Worm (Caenorhabditis elegans) whole organism, L1 larva: Measurements from ENCODE around the gene ZC13.10.

Experiments
- C16A3.4 ChIP-seq: fragments of 150-350 bp; optimal IDR thresholded peaks from 2 replicates; lab custom pipeline; 2014; ENCODE audit warnings: missing biosample characterization, missing genetic modification characterization
- F16B12.6 ChIP-seq: fragments of 150-350 bp; optimal IDR thresholded peaks from 2 replicates; lab custom pipeline; 2014; ENCODE audit warnings: missing biosample characterization, missing genetic modification characterization
- Y116A8C.19 ChIP-seq: sonication (generic microtip); optimal IDR thresholded peaks from 2 replicates; lab custom pipeline; 2016; ENCODE audit warnings: missing compliant biosample characterization, missing genetic modification characterization, borderline replicate concordance
- ceh-82 ChIP-seq, 3 experiments: fragments of 150-350 bp in 1 of 3; sonication (generic microtip) in 2 of 3; optimal IDR thresholded peaks; 2 replicates each; lab custom pipeline; 2014 to 2017; ENCODE audit warnings: missing biosample characterization in 3 of 3, missing genetic modification characterization in 3 of 3
- ceh-88 ChIP-seq: fragments of 200-800 bp; sonication (Bioruptor generic); IDR thresholded peaks from 2 replicates; pipeline ENCODE4 v1.3.6; 2022; ENCODE audit warnings: missing genetic modification characterization, missing compliant biosample characterization
- dpl-1 ChIP-seq, 3 experiments: fragments of 150-350 bp in 2 of 3; sonication (generic microtip) in 1 of 3; optimal IDR thresholded peaks; 2 replicates each; lab custom pipeline; 2014 to 2017; ENCODE audit warnings: missing biosample characterization in 3 of 3, missing genetic modification characterization in 3 of 3, missing genetic modification reagents in 3 of 3
- efl-1 ChIP-seq, 4 experiments: fragments of 150-350 bp; optimal IDR thresholded peaks in 3 of 4; peaks in 1 of 4; 1 replicate in 1 of 4; 2 replicates in 3 of 4; lab custom pipeline; 2014; ENCODE audit warnings: missing biosample characterization in 2 of 4, missing genetic modification characterization in 2 of 4, missing genetic modification reagents in 2 of 4
- egl-13 ChIP-seq: sonication (generic microtip); optimal IDR thresholded peaks from 2 replicates; lab custom pipeline; 2016; ENCODE audit warnings: missing genotype, missing genetic modification reagents, missing genetic modification characterization, missing compliant biosample characterization
- elt-2 ChIP-seq: sonication (generic microtip); optimal IDR thresholded peaks from 2 replicates; lab custom pipeline; 2016; ENCODE audit warnings: missing genetic modification characterization, mild to moderate bottlenecking, inconsistent platforms, missing compliant biosample characterization, missing genetic modification reagents
- elt-3 ChIP-seq, 6 experiments: fragments of 150-350 bp in 1 of 6; sonication (generic microtip); optimal IDR thresholded peaks; 2 replicates each; lab custom pipeline; 2017 to 2018; ENCODE audit warnings: missing biosample characterization in 6 of 6, missing genetic modification characterization in 6 of 6, inconsistent platforms in 1 of 6
- ets-5 ChIP-seq: fragments of 200-800 bp; sonication (Bioruptor generic); IDR thresholded peaks from 2 replicates; pipeline ENCODE4 v1.3.6; 2022; ENCODE audit warnings: missing genetic modification characterization, missing compliant biosample characterization
- fkh-10 ChIP-seq: sonication (generic microtip); optimal IDR thresholded peaks from 2 replicates; lab custom pipeline; 2017; ENCODE audit warnings: missing biosample characterization, missing genetic modification reagents, missing genetic modification characterization
- fkh-8 ChIP-seq: sonication (generic microtip); optimal IDR thresholded peaks from 2 replicates; lab custom pipeline; 2016; ENCODE audit warnings: mild to moderate bottlenecking, missing genetic modification characterization, missing compliant biosample characterization
- grh-1 ChIP-seq: fragments of 200-800 bp; sonication (Bioruptor generic); IDR thresholded peaks from 2 replicates; pipeline ENCODE4 v1.3.6; 2022; ENCODE audit warnings: missing genetic modification reagents, missing genetic modification characterization, missing compliant biosample characterization
- hlh-17 ChIP-seq: fragments of 200-800 bp; sonication (Bioruptor generic); optimal IDR thresholded peaks from 2 replicates; lab custom pipeline; 2018; ENCODE audit warnings: missing genetic modification characterization, mild to moderate bottlenecking, missing compliant biosample characterization, moderate library complexity, borderline replicate concordance
- hlh-4 ChIP-seq: sonication (generic microtip); optimal IDR thresholded peaks from 2 replicates; lab custom pipeline; 2016; ENCODE audit warnings: mild to moderate bottlenecking, missing genetic modification characterization, missing compliant biosample characterization
- isw-1 ChIP-seq: fragments of 200-800 bp; sonication (Bioruptor generic); IDR thresholded peaks from 2 replicates; pipeline ENCODE4 v1.3.6; 2022; ENCODE audit warnings: missing genetic modification characterization, missing compliant biosample characterization
- lin-14 ChIP-seq: fragments of 200-800 bp; sonication (Bioruptor generic); optimal IDR thresholded peaks from 2 replicates; lab custom pipeline; 2018; ENCODE audit warnings: mild to moderate bottlenecking, missing genetic modification characterization, moderate library complexity, missing compliant biosample characterization
- lin-35 ChIP-seq, 2 experiments: fragments of 150-350 bp; optimal IDR thresholded peaks; 2 replicates each; lab custom pipeline; 2014; ENCODE audit warnings: missing biosample characterization in 2 of 2, missing genetic modification characterization in 2 of 2, missing genetic modification reagents in 2 of 2
- lsy-2 ChIP-seq, 2 experiments: fragments of 150-350 bp; optimal IDR thresholded peaks; 2 replicates each; lab custom pipeline; 2014; ENCODE audit warnings: missing biosample characterization in 2 of 2, missing genetic modification characterization in 2 of 2
- mdl-1 ChIP-seq, 2 experiments: fragments of 150-350 bp; optimal IDR thresholded peaks; 2 replicates each; lab custom pipeline; 2014 to 2017; ENCODE audit warnings: missing biosample characterization in 2 of 2, missing genetic modification characterization in 2 of 2, inconsistent platforms in 1 of 2
- mep-1 ChIP-seq: fragments of 150-350 bp; optimal IDR thresholded peaks from 2 replicates; lab custom pipeline; 2014; ENCODE audit warnings: missing biosample characterization, missing genetic modification characterization
- nhr-20 ChIP-seq: sonication (generic microtip); optimal IDR thresholded peaks from 2 replicates; lab custom pipeline; 2016; ENCODE audit warnings: mild to moderate bottlenecking, missing genetic modification characterization, missing compliant biosample characterization
- nhr-28 ChIP-seq: fragments of 150-350 bp; optimal IDR thresholded peaks from 2 replicates; lab custom pipeline; 2014; ENCODE audit warnings: missing biosample characterization, missing genetic modification characterization
- nhr-47 ChIP-seq: sonication (generic microtip); optimal IDR thresholded peaks from 2 replicates; lab custom pipeline; 2016; ENCODE audit warnings: mild to moderate bottlenecking, missing genetic modification characterization, moderate library complexity, missing compliant biosample characterization
- nhr-71 ChIP-seq: sonication (generic microtip); optimal IDR thresholded peaks from 2 replicates; lab custom pipeline; 2016; ENCODE audit warnings: mild to moderate bottlenecking, missing genetic modification characterization, moderate library complexity, missing compliant biosample characterization
- nhr-84 ChIP-seq: sonication (generic microtip); optimal IDR thresholded peaks from 2 replicates; lab custom pipeline; 2017; ENCODE audit warnings: missing biosample characterization, missing genetic modification characterization
- nhr-90 ChIP-seq: sonication (generic microtip); optimal IDR thresholded peaks from 2 replicates; lab custom pipeline; 2016; ENCODE audit warnings: mild to moderate bottlenecking, missing genetic modification characterization, missing compliant biosample characterization; ENCODE audit not compliant: poor library complexity
- pax-3 ChIP-seq: fragments of 200-800 bp; sonication (Bioruptor generic); optimal IDR thresholded peaks from 2 replicates; lab custom pipeline; 2018; ENCODE audit warnings: mild to moderate bottlenecking, missing genetic modification characterization, moderate library complexity, missing compliant biosample characterization
- rnt-1 ChIP-seq: sonication (generic microtip); optimal IDR thresholded peaks from 2 replicates; lab custom pipeline; 2016; ENCODE audit warnings: mild to moderate bottlenecking, missing genetic modification characterization, moderate library complexity, missing compliant biosample characterization
- skn-1 ChIP-seq: fragments of 150-350 bp; optimal IDR thresholded peaks from 2 replicates; lab custom pipeline; 2014; ENCODE audit warnings: missing biosample characterization, missing genetic modification characterization
- snpc-4 ChIP-seq: fragments of 150-350 bp; optimal IDR thresholded peaks from 2 replicates; lab custom pipeline; 2014; ENCODE audit warnings: missing biosample characterization, missing genetic modification characterization
- snu-23 ChIP-seq: sonication (generic microtip); optimal IDR thresholded peaks from 2 replicates; lab custom pipeline; 2016; ENCODE audit warnings: missing genetic modification characterization, missing compliant biosample characterization
- swsn-7 ChIP-seq: sonication (generic microtip); optimal IDR thresholded peaks from 2 replicates; lab custom pipeline; 2016; ENCODE audit warnings: missing genetic modification characterization, missing compliant biosample characterization
- tbx-2 ChIP-seq: sonication (generic microtip); optimal IDR thresholded peaks from 2 replicates; lab custom pipeline; 2016; ENCODE audit warnings: missing genetic modification characterization, missing compliant biosample characterization
- unc-130 ChIP-seq: fragments of 150-350 bp; optimal IDR thresholded peaks from 2 replicates; lab custom pipeline; 2017; ENCODE audit warnings: missing biosample characterization, missing genetic modification characterization, inconsistent platforms
- unc-86 ChIP-seq: sonication (generic microtip); optimal IDR thresholded peaks from 2 replicates; lab custom pipeline; 2016; ENCODE audit warnings: missing genetic modification characterization, missing compliant biosample characterization
- xbp-1 ChIP-seq: sonication (generic microtip); optimal IDR thresholded peaks from 2 replicates; lab custom pipeline; 2016; ENCODE audit warnings: missing genetic modification characterization, missing compliant biosample characterization
- zag-1 ChIP-seq: fragments of 150-350 bp; optimal IDR thresholded peaks from 2 replicates; lab custom pipeline; 2014; ENCODE audit warnings: missing biosample characterization, missing genetic modification characterization

Gene ZC13.10

ce11 chrX:938269-938883 lies 36.0 kb upstream of the ZC13.10 start, which contains the start of gene F53H8.3:
F53H8.3 (plus strand) TSS chrX:938543.
- TF ChIP-seq ets-5 (GFP tag; lab: Robert Waterston, UW), result no peak
- no peak for TF ChIP-seq C16A3.4 (tag; lab: Kevin White, UChicago)
- peak; percentile 87 for TF ChIP-seq elt-2 (tag; lab: Kevin White, UChicago)

ce11 chrX:936013-936412 lies 33.6 kb upstream of the ZC13.10 start:
- TF ChIP-seq xbp-1 (no peak), hlh-17 (GFP tag; lab: Kevin White, UChicago) (peak; percentile 22), snpc-4 (tag; lab: Kevin White, UChicago) (peak; percentile 87), egl-13 (no peak)

- TF ChIP-seq hlh-4 (tag; lab: Kevin White, UChicago) (no peak), nhr-47 (tag; lab: Kevin White, UChicago) (no peak), elt-3 (tag; optimal IDR thresholded peaks at IDR 0.05; lab: Kevin White, UChicago) (no peak)
Observed at ce11 chrX:933504-933903, 31.1 kb upstream of the ZC13.10 start, which contains the start of gene F35H12.1. F35H12.1 (plus strand) TSS chrX:933804.

- peak; percentile 55 for TF ChIP-seq skn-1 (tag; lab: Kevin White, UChicago)
- no peak for TF ChIP-seq zag-1 (tag; lab: Kevin White, UChicago)
- no peak for TF ChIP-seq nhr-84 (tag; lab: Kevin White, UChicago)
- no peak for TF ChIP-seq F16B12.6 (tag; lab: Kevin White, UChicago)
- TF ChIP-seq fkh-10 (GFP tag; lab: Kevin White, UChicago), result peak; percentile 65
- peak; percentile 17 for TF ChIP-seq snu-23 (GFP tag; lab: Kevin White, UChicago)
- no peak for TF ChIP-seq ceh-88 (GFP tag; lab: Robert Waterston, UW)
- peak; percentile 30 for TF ChIP-seq swsn-7 (tag; lab: Kevin White, UChicago)
- peak in 1 of 3 experiments; percentile 8 for TF ChIP-seq dpl-1 (GFP tag; optimal IDR thresholded peaks at IDR 0.05; lab: Kevin White, UChicago)
- TF ChIP-seq isw-1 (GFP tag; lab: Robert Waterston, UW), result no peak
- TF ChIP-seq efl-1 (optimal IDR thresholded peaks at IDR 0.05; lab: Kevin White, UChicago), result peak in 1 of 2 experiments; percentile 20
- TF ChIP-seq efl-1 (GFP tag; optimal IDR thresholded peaks at IDR 0.05 in 1 of 2; lab: Kevin White, UChicago), result peak in 1 of 2 experiments; percentile 65
- no peak for TF ChIP-seq pax-3 (tag; lab: Kevin White, UChicago)
- peak in 1 of 2 experiments; percentile 12 for TF ChIP-seq lin-35 (GFP tag; optimal IDR thresholded peaks at IDR 0.05; lab: Kevin White, UChicago)
- TF ChIP-seq nhr-20 (tag; lab: Kevin White, UChicago), result no peak
- TF ChIP-seq fkh-8 (tag; lab: Kevin White, UChicago), result peak; percentile 49
- TF ChIP-seq C16A3.4 (tag; lab: Kevin White, UChicago), result no peak
- no peak for TF ChIP-seq grh-1 (GFP tag; lab: Robert Waterston, UW)
- no peak for TF ChIP-seq nhr-28 (tag; lab: Kevin White, UChicago)
- TF ChIP-seq nhr-90 (tag; lab: Kevin White, UChicago), result no peak
- peak in 1 of 2 experiments; percentile 26 for TF ChIP-seq lsy-2 (tag; optimal IDR thresholded peaks at IDR 0.05; lab: Kevin White, UChicago)
- peak; percentile 4 for TF ChIP-seq mep-1 (tag; lab: Kevin White, UChicago)
- TF ChIP-seq ceh-82 (tag; optimal IDR thresholded peaks at IDR 0.05; lab: Kevin White, UChicago), result peak in 2 of 3 experiments; percentile 37 to 45
- peak; percentile 37 for TF ChIP-seq unc-86 (tag; lab: Kevin White, UChicago)
- peak in 1 of 2 experiments; percentile 0 for TF ChIP-seq mdl-1 (tag; optimal IDR thresholded peaks at IDR 0.05; lab: Kevin White, UChicago)
- peak; percentile 41 for TF ChIP-seq rnt-1 (tag; lab: Kevin White, UChicago)
- peak; percentile 13 for TF ChIP-seq unc-130 (tag; lab: Kevin White, UChicago)
- peak; percentile 47 for TF ChIP-seq nhr-47 (tag; lab: Kevin White, UChicago)
- TF ChIP-seq nhr-71 (tag; lab: Kevin White, UChicago), result no peak
- TF ChIP-seq elt-3 (tag; optimal IDR thresholded peaks at IDR 0.05; lab: Kevin White, UChicago), result no peak
- TF ChIP-seq lin-14 (GFP tag; lab: Kevin White, UChicago), result peak; percentile 84
- peak; percentile 14 for TF ChIP-seq tbx-2
- TF ChIP-seq Y116A8C.19, result no peak
Observed at ce11 chrX:932874-933273, 30.5 kb upstream of the ZC13.10 start.
